Worm (Caenorhabditis elegans): ENCODE results near the gene C11H1.5.

- no peak for TF ChIP-seq tbp1 (GFP tag; optimal IDR thresholded peaks at IDR 0.05)
- TF ChIP-seq mel-28 (tag; optimal IDR thresholded peaks at IDR 0.05; ENCODE audit: borderline replicate concordance), result no peak
- TF ChIP-seq C06A6.2 (GFP tag; conservative IDR thresholded peaks at IDR 0.05), result no peak
- no peak for TF ChIP-seq dpl-1 (GFP tag; optimal IDR thresholded peaks at IDR 0.05)
- no peak for TF ChIP-seq him-1 (tag; optimal IDR thresholded peaks at IDR 0.05)
- TF ChIP-seq ztf-22 (GFP tag; optimal IDR thresholded peaks at IDR 0.05), result no peak
- TF ChIP-seq hlh-26 (GFP tag; conservative IDR thresholded peaks at IDR 0.05), result no peak
- no peak for TF ChIP-seq unc-62 (GFP tag; optimal IDR thresholded peaks at IDR 0.05)
Observed at ce11 chrX:14322793-14323192, 19.8 kb upstream of the C11H1.5 start.
